Worm (Caenorhabditis elegans) whole organism, early embryonic: ENCODE results near the gene ZK287.4.

ENCODE experiments used
- B0310.2 ChIP-seq: sonication (generic microtip); optimal IDR thresholded peaks from 2 replicates; lab custom pipeline; 2016; ENCODE audit warnings: mild to moderate bottlenecking, missing genetic modification characterization, missing compliant biosample characterization
- F13C5.2 ChIP-seq: sonication (generic microtip); optimal IDR thresholded peaks from 2 replicates; lab custom pipeline; 2017; ENCODE audit warnings: mild to moderate bottlenecking, missing genetic modification characterization, inconsistent platforms, missing compliant biosample characterization
- ama-1 ChIP-seq: fragments of 150-350 bp; optimal IDR thresholded peaks from 2 replicates; lab custom pipeline; 2014
- ceh-36 ChIP-seq: sonication (generic microtip); optimal IDR thresholded peaks from 2 replicates; lab custom pipeline; 2016; ENCODE audit warnings: missing genetic modification characterization, inconsistent platforms, missing compliant biosample characterization
- flt-1 ChIP-seq: fragments of 200-800 bp; sonication (Bioruptor generic); IDR thresholded peaks from 2 replicates; pipeline ENCODE4 v1.3.6; 2022; ENCODE audit warnings: missing genetic modification characterization, missing compliant biosample characterization
- hmbx-1 ChIP-seq: sonication (generic microtip); optimal IDR thresholded peaks from 2 replicates; lab custom pipeline; 2016; ENCODE audit warnings: mild to moderate bottlenecking, missing genetic modification characterization, missing compliant biosample characterization
- hmg-4 ChIP-seq: fragments of 200-800 bp; sonication (Bioruptor generic); optimal IDR thresholded peaks from 2 replicates; lab custom pipeline; 2018; ENCODE audit warnings: mild to moderate bottlenecking, missing genetic modification characterization, missing compliant biosample characterization
- hnd-1 ChIP-seq: sonication (generic microtip); optimal IDR thresholded peaks from 2 replicates; lab custom pipeline; 2016; ENCODE audit warnings: missing genetic modification characterization, missing compliant biosample characterization
- sea-1 ChIP-seq: fragments of 200-800 bp; sonication (Bioruptor generic); conservative IDR thresholded peaks from 2 replicates; pipeline ENCODE4 v1.3.6; 2022; ENCODE audit warnings: missing genetic modification characterization, missing compliant biosample characterization
- tbx-11 ChIP-seq: fragments of 200-800 bp; sonication (Bioruptor generic); IDR thresholded peaks from 2 replicates; pipeline ENCODE4 v1.3.6; 2022; ENCODE audit warnings: missing genetic modification characterization, missing compliant biosample characterization
- tbx-37 ChIP-seq: fragments of 200-800 bp; sonication (Bioruptor generic); conservative IDR thresholded peaks from 2 replicates; pipeline ENCODE4 v1.3.6; 2022; ENCODE audit warnings: missing genetic modification reagents, missing genetic modification characterization, missing compliant biosample characterization

- TF ChIP-seq ama-1 (no peak), tbx-37 (GFP tag; lab: Robert Waterston, UW) (no peak), F13C5.2 (tag; lab: Kevin White, UChicago) (no peak), ceh-36 (tag; lab: Kevin White, UChicago) (no peak), hmbx-1 (tag; lab: Kevin White, UChicago) (no peak), tbx-11 (GFP tag; lab: Robert Waterston, UW) (no peak), sea-1 (no peak), flt-1 (GFP tag; lab: Robert Waterston, UW) (no peak), hnd-1 (no peak), B0310.2 (tag; lab: Kevin White, UChicago) (no peak), hmg-4 (no peak)
These were observed 46.4 kb upstream of the ZK287.4 start for ce11 chrV:9731852-9732251.
